Fruit fly (Drosophila melanogaster) whole organism, embryonic: ENCODE measurements around the gene CG32708.
A peak's percentile ranks its signal among the peaks of the same experiment; 100 is the strongest.

Experiments
- BEAF-32 ChIP-seq: fragments of 200-800 bp; sonication (Bioruptor generic); optimal IDR thresholded peaks from 3 replicates; lab custom pipeline; 2017; ENCODE audit warnings: missing biosample characterization, missing genetic modification characterization, mild to moderate bottlenecking, moderate library complexity, missing genetic modification reagents
- Bgb ChIP-seq: fragments of 200-800 bp; sonication (Bioruptor generic); IDR thresholded peaks from 2 replicates; pipeline ENCODE4 v1.3.6; 2022; ENCODE audit warnings: missing biosample characterization, missing genetic modification characterization; ENCODE audit not compliant: partially characterized antibody
- CG1024 ChIP-seq: fragments of 200-800 bp; sonication (Bioruptor generic); IDR thresholded peaks from 2 replicates; pipeline ENCODE4 v1.3.6; 2022; ENCODE audit warnings: missing biosample characterization, missing genetic modification characterization
- CG10979 ChIP-seq: fragments of 200-800 bp; sonication (Bioruptor generic); optimal IDR thresholded peaks from 2 replicates; lab custom pipeline; 2018; ENCODE audit warnings: missing biosample characterization, mild to moderate bottlenecking, missing genetic modification characterization, moderate library complexity
- CG11560 ChIP-seq: fragments of 200-800 bp; sonication (Bioruptor generic); IDR thresholded peaks from 3 replicates; pipeline ENCODE4 v1.3.6; 2022; ENCODE audit warnings: missing biosample characterization, missing genetic modification characterization
- CG11696 ChIP-seq: fragments of 200-800 bp; sonication (Bioruptor generic); IDR thresholded peaks from 2 replicates; pipeline ENCODE4 v1.3.6; 2022; ENCODE audit warnings: missing biosample characterization, missing genetic modification characterization
- CG12659 ChIP-seq: fragments of 200-800 bp; sonication (Bioruptor generic); optimal IDR thresholded peaks from 3 replicates; lab custom pipeline; 2017; ENCODE audit warnings: mild to moderate bottlenecking, missing biosample characterization, missing genetic modification reagents, missing genetic modification characterization
- CG15011 ChIP-seq: fragments of 200-800 bp; sonication (Bioruptor generic); optimal IDR thresholded peaks from 3 replicates; lab custom pipeline; 2018; ENCODE audit warnings: missing biosample characterization, mild to moderate bottlenecking, missing genetic modification characterization
- CG16813 ChIP-seq: fragments of 200-800 bp; sonication (Bioruptor generic); IDR thresholded peaks from 3 replicates; pipeline ENCODE4 v1.3.6; 2022; ENCODE audit warnings: missing biosample characterization, missing genetic modification characterization; ENCODE audit not compliant: partially characterized antibody
- CG17359 ChIP-seq: fragments of 200-800 bp; sonication (Bioruptor generic); optimal IDR thresholded peaks from 3 replicates; lab custom pipeline; 2018; ENCODE audit warnings: missing biosample characterization, mild to moderate bottlenecking, missing genetic modification characterization, moderate library complexity
- CG18476 ChIP-seq: fragments of 200-800 bp; sonication (Bioruptor generic); optimal IDR thresholded peaks from 2 replicates; lab custom pipeline; 2016; ENCODE audit warnings: missing biosample characterization, mild to moderate bottlenecking, missing genetic modification characterization
- CG2889 ChIP-seq: fragments of 200-800 bp; sonication (Bioruptor generic); IDR thresholded peaks from 3 replicates; pipeline ENCODE4 v1.3.6; 2022; ENCODE audit warnings: missing biosample characterization, missing genetic modification characterization
- CG32772 ChIP-seq: fragments of 200-800 bp; sonication (Bioruptor generic); IDR thresholded peaks from 2 replicates; pipeline ENCODE4 v1.3.6; 2022; ENCODE audit warnings: missing biosample characterization, missing genetic modification characterization
- CG34422 ChIP-seq: fragments of 200-800 bp; sonication (Bioruptor generic); IDR thresholded peaks from 3 replicates; pipeline ENCODE4 v1.3.6; 2022; ENCODE audit warnings: missing biosample characterization, missing genetic modification characterization
- CG43689 ChIP-seq: fragments of 200-800 bp; sonication (Bioruptor generic); IDR thresholded peaks from 2 replicates; pipeline ENCODE4 v1.3.6; 2022; ENCODE audit warnings: missing biosample characterization, missing genetic modification characterization
- CG4854 ChIP-seq: fragments of 200-800 bp; sonication (Bioruptor generic); optimal IDR thresholded peaks from 2 replicates; lab custom pipeline; 2016; ENCODE audit warnings: missing biosample characterization, missing genetic modification characterization, inconsistent platforms
- CG7271 ChIP-seq: fragments of 200-800 bp; sonication (Bioruptor generic); optimal IDR thresholded peaks from 2 replicates; lab custom pipeline; 2018; ENCODE audit warnings: missing biosample characterization, mild to moderate bottlenecking, missing genetic modification characterization, moderate library complexity
- CG7745 ChIP-seq: fragments of 200-800 bp; sonication (Bioruptor generic); optimal IDR thresholded peaks from 2 replicates; lab custom pipeline; 2018; ENCODE audit warnings: missing biosample characterization, mild to moderate bottlenecking, missing genetic modification characterization, moderate library complexity
- E2f1 ChIP-seq: fragments of 200-800 bp; sonication (Bioruptor generic); IDR thresholded peaks from 2 replicates; pipeline ENCODE4 v1.3.6; 2022; ENCODE audit warnings: missing biosample characterization, missing genetic modification characterization
- Med ChIP-seq: fragments of 200-800 bp; sonication (Bioruptor generic); peaks from one replicate; lab custom pipeline; 2016; ENCODE audit warnings: missing biosample characterization, missing genetic modification characterization, mild to moderate bottlenecking, inconsistent platforms, moderate library complexity
- Mrtf ChIP-seq: fragments of 200-800 bp; sonication (Bioruptor generic); IDR thresholded peaks from 3 replicates; pipeline ENCODE4 v1.3.6; 2022; ENCODE audit warnings: missing biosample characterization, missing genetic modification characterization
- Oli ChIP-seq: fragments of 200-800 bp; sonication (Bioruptor generic); optimal IDR thresholded peaks from 2 replicates; lab custom pipeline; 2018; ENCODE audit warnings: missing biosample characterization, mild to moderate bottlenecking, missing genetic modification characterization, moderate library complexity
- Pdp1 ChIP-seq, 2 experiments: fragments of 200-800 bp; sonication (Bioruptor generic); optimal IDR thresholded peaks; 3 replicates each; lab custom pipeline; 2016; ENCODE audit warnings: missing biosample characterization in 2 of 2, missing genetic modification characterization in 2 of 2, mild to moderate bottlenecking in 1 of 2, moderate library complexity in 1 of 2
- Ptx1 ChIP-seq: fragments of 200-800 bp; sonication (Bioruptor generic); IDR thresholded peaks from 2 replicates; pipeline ENCODE4 v1.3.6; 2022; ENCODE audit warnings: missing biosample characterization, missing genetic modification characterization
- Rfx ChIP-seq: fragments of 200-800 bp; sonication (Bioruptor generic); IDR thresholded peaks from 2 replicates; pipeline ENCODE4 v1.3.6; 2022; ENCODE audit warnings: missing biosample characterization, missing genetic modification characterization
- Six4 ChIP-seq: fragments of 200-800 bp; sonication (Bioruptor generic); optimal IDR thresholded peaks from 2 replicates; lab custom pipeline; 2016; ENCODE audit warnings: missing biosample characterization, missing genetic modification characterization
- Stat92E ChIP-seq, 3 experiments: fragments of >200 bp in 2 of 3; fragments of 200-800 bp in 1 of 3; sonication (Bioruptor generic) in 1 of 3; optimal IDR thresholded peaks; 2 replicates each; lab custom pipeline; 2017 to 2019; ENCODE audit warnings: missing biosample characterization in 3 of 3, missing genetic modification characterization in 3 of 3, mild to moderate bottlenecking in 1 of 3, moderate library complexity in 1 of 3
- bbx ChIP-seq: fragments of 200-800 bp; sonication (Bioruptor generic); IDR thresholded peaks from 2 replicates; pipeline ENCODE4 v1.3.6; 2022; ENCODE audit warnings: missing biosample characterization, missing genetic modification characterization; ENCODE audit not compliant: partially characterized antibody
- cas ChIP-seq: fragments of 200-800 bp; sonication (Bioruptor generic); IDR thresholded peaks from 2 replicates; pipeline ENCODE4 v1.3.6; 2022; ENCODE audit warnings: missing biosample characterization, missing genetic modification characterization
- cato ChIP-seq: fragments of 200-800 bp; sonication (Bioruptor generic); optimal IDR thresholded peaks from 2 replicates; lab custom pipeline; 2016; ENCODE audit warnings: missing biosample characterization, missing genetic modification characterization, borderline replicate concordance
- dan ChIP-seq: fragments of 200-800 bp; sonication (Bioruptor generic); IDR thresholded peaks from 2 replicates; pipeline ENCODE4 v1.3.6; 2022; ENCODE audit warnings: missing biosample characterization, missing genetic modification characterization
- emc ChIP-seq: fragments of 200-800 bp; sonication (Bioruptor generic); optimal IDR thresholded peaks from 2 replicates; lab custom pipeline; 2016; ENCODE audit warnings: missing biosample characterization, missing genetic modification characterization
- eyg ChIP-seq: fragments of 200-800 bp; sonication (Bioruptor generic); optimal IDR thresholded peaks from 3 replicates; lab custom pipeline; 2016; ENCODE audit warnings: missing biosample characterization, missing genetic modification characterization
- ftz-f1 ChIP-seq: fragments of 200-800 bp; sonication (Bioruptor generic); optimal IDR thresholded peaks from 2 replicates; lab custom pipeline; 2016; ENCODE audit warnings: missing biosample characterization, missing genetic modification characterization
- fu2 ChIP-seq: fragments of 200-800 bp; sonication (Bioruptor generic); optimal IDR thresholded peaks from 2 replicates; lab custom pipeline; 2016; ENCODE audit warnings: missing biosample characterization, missing genetic modification characterization
- grau ChIP-seq: fragments of 200-800 bp; optimal IDR thresholded peaks from 3 replicates; lab custom pipeline; 2019; ENCODE audit warnings: missing biosample characterization, mild to moderate bottlenecking, missing genetic modification characterization, moderate library complexity
- grn ChIP-seq: fragments of 200-800 bp; sonication (Bioruptor generic); optimal IDR thresholded peaks from 3 replicates; lab custom pipeline; 2017; ENCODE audit warnings: missing biosample characterization, missing genetic modification characterization
- klu ChIP-seq: fragments of 200-800 bp; sonication (Bioruptor generic); IDR thresholded peaks from 2 replicates; pipeline ENCODE4 v1.3.6; 2022; ENCODE audit warnings: missing biosample characterization, missing genetic modification characterization
- mld ChIP-seq: fragments of 200-800 bp; sonication (Bioruptor generic); IDR thresholded peaks from 3 replicates; pipeline ENCODE4 v1.3.6; 2022; ENCODE audit warnings: missing biosample characterization, missing genetic modification characterization; ENCODE audit not compliant: partially characterized antibody
- pros ChIP-seq: fragments of 200-800 bp; sonication (Bioruptor generic); optimal IDR thresholded peaks from 3 replicates; lab custom pipeline; 2019; ENCODE audit warnings: missing biosample characterization, mild to moderate bottlenecking, missing genetic modification characterization, moderate library complexity
- ranshi ChIP-seq: fragments of 200-800 bp; sonication (Bioruptor generic); IDR thresholded peaks from 2 replicates; pipeline ENCODE4 v1.3.6; 2022; ENCODE audit warnings: missing biosample characterization, missing genetic modification characterization
- sc ChIP-seq, 3 experiments: fragments of >200 bp in 2 of 3; fragments of 200-800 bp in 1 of 3; sonication (Bioruptor generic) in 1 of 3; optimal IDR thresholded peaks; 2 replicates in 2 of 3; 3 replicates in 1 of 3; lab custom pipeline; 2017; ENCODE audit warnings: mild to moderate bottlenecking in 1 of 3, missing biosample characterization in 1 of 3, missing genetic modification characterization in 1 of 3, missing genetic modification reagents in 1 of 3
- schlank ChIP-seq: fragments of 200-800 bp; sonication (Bioruptor generic); optimal IDR thresholded peaks from 2 replicates; lab custom pipeline; 2018; ENCODE audit warnings: missing biosample characterization, mild to moderate bottlenecking, missing genetic modification characterization
- seq ChIP-seq: fragments of 200-800 bp; sonication (Bioruptor generic); IDR thresholded peaks from 2 replicates; pipeline ENCODE4 v1.3.6; 2022; ENCODE audit warnings: missing biosample characterization, missing genetic modification characterization
- sima ChIP-seq: fragments of 200-800 bp; sonication (Bioruptor generic); optimal IDR thresholded peaks from 2 replicates; lab custom pipeline; 2016; ENCODE audit warnings: missing biosample characterization, missing genetic modification characterization
- sug ChIP-seq: fragments of 200-800 bp; optimal IDR thresholded peaks from 2 replicates; lab custom pipeline; 2019; ENCODE audit warnings: missing biosample characterization, mild to moderate bottlenecking, missing genetic modification characterization, moderate library complexity
- tio ChIP-seq: fragments of 200-800 bp; sonication (Bioruptor generic); optimal IDR thresholded peaks from 2 replicates; lab custom pipeline; 2017; ENCODE audit warnings: missing biosample characterization, missing genetic modification characterization, inconsistent platforms
- tna ChIP-seq: fragments of 200-800 bp; sonication (Bioruptor generic); IDR thresholded peaks from 2 replicates; pipeline ENCODE4 v1.3.6; 2022; ENCODE audit warnings: missing biosample characterization, missing genetic modification characterization; ENCODE audit not compliant: partially characterized antibody
- unc-4 ChIP-seq: fragments of 200-800 bp; sonication (Bioruptor generic); IDR thresholded peaks from 2 replicates; pipeline ENCODE4 v1.3.6; 2022; ENCODE audit warnings: missing biosample characterization, missing genetic modification characterization; ENCODE audit not compliant: partially characterized antibody
- zen ChIP-seq: fragments of 200-800 bp; sonication (Bioruptor generic); optimal IDR thresholded peaks from 3 replicates; lab custom pipeline; 2018; ENCODE audit warnings: missing biosample characterization, mild to moderate bottlenecking, missing genetic modification characterization, moderate library complexity

The CG32708 gene

dm6 chrX:9060078-9060477, 25.7 kb upstream of the CG32708 start (continued):
- TF ChIP-seq CG4854 (GFP tag; lab: Kevin White, UChicago) (no peak), E2f1 (GFP tag; lab: Robert Waterston, UW) (peak; percentile 70), dan (no peak), klu (no peak), grau (tag; lab: Kevin White, UChicago) (peak; percentile 82), CG15011 (GFP tag; lab: Kevin White, UChicago) (no peak), BEAF-32 (GFP tag; lab: Kevin White, UChicago) (no peak), zen (tag; lab: Kevin White, UChicago) (peak; percentile 24), ftz-f1 (GFP tag; lab: Kevin White, UChicago) (no peak), Stat92E (GFP tag; optimal IDR thresholded peaks at IDR 0.05; lab: Kevin White, UChicago) (no peak), pros (no peak), CG32772 (GFP tag; lab: Robert Waterston, UW) (peak; percentile 53; the same call in 1 of the 2 replicates), fu2 (GFP tag; lab: Kevin White, UChicago) (no peak), CG34422 (GFP tag; lab: Robert Waterston, UW) (peak; percentile 64; the same call in 1 of the 3 replicates), cas (GFP tag; lab: Robert Waterston, UW) (no peak), cato (GFP tag; lab: Kevin White, UChicago) (no peak), schlank (tag; lab: Kevin White, UChicago) (peak; percentile 21), sc (optimal IDR thresholded peaks at IDR 0.05; lab: Kevin White, UChicago) (no peak), sc (GFP tag; optimal IDR thresholded peaks at IDR 0.05; lab: Kevin White, UChicago) (peak; percentile 11), grn (GFP tag; lab: Kevin White, UChicago) (no peak), ranshi (GFP tag; lab: Robert Waterston, UW) (peak; percentile 80), emc (no peak), CG7271 (tag; lab: Kevin White, UChicago) (no peak), Ptx1 (GFP tag; lab: Robert Waterston, UW) (peak; percentile 63), Six4 (peak; percentile 58), tna (GFP tag; lab: Robert Waterston, UW) (no peak), sug (tag; lab: Kevin White, UChicago) (no peak), CG17359 (peak; percentile 87), eyg (GFP tag; lab: Kevin White, UChicago) (no peak), Pdp1 (GFP tag; optimal IDR thresholded peaks at IDR 0.05; lab: Kevin White, UChicago) (peak; percentile 41 to 42), Bgb (GFP tag; lab: Robert Waterston, UW) (no peak), sima (GFP tag; lab: Kevin White, UChicago) (no peak), Rfx (peak; percentile 74), Mrtf (GFP tag; lab: Robert Waterston, UW) (peak; percentile 53; the same call in 1 of the 3 replicates), CG11696 (GFP tag; lab: Robert Waterston, UW) (peak; percentile 78), unc-4 (GFP tag; lab: Robert Waterston, UW) (no peak), Med (peak; percentile 89), CG16813 (GFP tag; lab: Robert Waterston, UW) (no peak), CG2889 (GFP tag; lab: Robert Waterston, UW) (peak; percentile 73; the same call in 2 of the 3 replicates), CG10979 (tag; lab: Kevin White, UChicago) (peak; percentile 76), CG1024 (peak; percentile 65), Oli (tag; lab: Kevin White, UChicago) (peak; percentile 85), CG7745 (no peak), seq (GFP tag; lab: Robert Waterston, UW) (peak; percentile 84), mld (GFP tag; lab: Robert Waterston, UW) (no peak), bbx (no peak), tio (GFP tag; lab: Kevin White, UChicago) (peak; percentile 36), CG18476 (GFP tag; lab: Kevin White, UChicago) (peak; percentile 61), CG43689 (GFP tag; lab: Robert Waterston, UW) (peak; percentile 54), CG11560 (tag; lab: Robert Waterston, UW) (no peak), CG12659 (peak; percentile 70)
